Fruit fly (Drosophila melanogaster) whole organism, embryonic: ENCODE results near the gene CG2839.

Experiments used
- Atf3 ChIP-seq: fragments of 200-800 bp; sonication (Bioruptor generic); optimal IDR thresholded peaks from 3 replicates; lab custom pipeline; 2016; ENCODE audit warnings: missing biosample characterization, missing genetic modification characterization
- Awh ChIP-seq: fragments of 200-800 bp; sonication (Bioruptor generic); IDR thresholded peaks from 2 replicates; pipeline ENCODE4, ENCODE4 v1.3.6; 2022; ENCODE audit warnings: missing biosample characterization, missing genetic modification characterization
- B-H2 ChIP-seq: fragments of 200-800 bp; sonication (Bioruptor generic); optimal IDR thresholded peaks from 2 replicates; lab custom pipeline; 2018; ENCODE audit warnings: missing biosample characterization, mild to moderate bottlenecking, missing genetic modification characterization
- Bgb ChIP-seq: fragments of 200-800 bp; sonication (Bioruptor generic); IDR thresholded peaks from 2 replicates; pipeline ENCODE4 v1.3.6; 2022; ENCODE audit warnings: missing biosample characterization, missing genetic modification characterization; ENCODE audit not compliant: partially characterized antibody
- BtbVII ChIP-seq: fragments of 200-800 bp; sonication (Bioruptor generic); optimal IDR thresholded peaks from 3 replicates; lab custom pipeline; 2017; ENCODE audit warnings: missing biosample characterization, mild to moderate bottlenecking, missing genetic modification characterization
- Bteb2 ChIP-seq: fragments of 200-800 bp; sonication (Bioruptor generic); optimal IDR thresholded peaks from 2 replicates; lab custom pipeline; 2016; ENCODE audit warnings: missing biosample characterization, missing genetic modification characterization
- CG11560 ChIP-seq: fragments of 200-800 bp; sonication (Bioruptor generic); IDR thresholded peaks from 3 replicates; pipeline ENCODE4 v1.3.6; 2022; ENCODE audit warnings: missing biosample characterization, missing genetic modification characterization
- CG12769 ChIP-seq: fragments of 200-800 bp; sonication (Bioruptor generic); optimal IDR thresholded peaks from 2 replicates; lab custom pipeline; 2019; ENCODE audit warnings: missing biosample characterization, mild to moderate bottlenecking, missing genetic modification characterization, moderate library complexity
- CG13624 ChIP-seq: fragments of 200-800 bp; sonication (Bioruptor generic); optimal IDR thresholded peaks from 2 replicates; lab custom pipeline; 2016; ENCODE audit warnings: missing biosample characterization, missing genetic modification characterization
- CG14441 ChIP-seq: fragments of 200-800 bp; sonication (Bioruptor generic); IDR thresholded peaks from 2 replicates; pipeline ENCODE4 v1.3.6; 2022; ENCODE audit warnings: missing biosample characterization, missing genetic modification characterization
- CG15011 ChIP-seq: fragments of 200-800 bp; sonication (Bioruptor generic); optimal IDR thresholded peaks from 3 replicates; lab custom pipeline; 2018; ENCODE audit warnings: missing biosample characterization, mild to moderate bottlenecking, missing genetic modification characterization
- CG16779 ChIP-seq: fragments of 200-800 bp; sonication (Bioruptor generic); IDR thresholded peaks from 2 replicates; pipeline ENCODE4 v1.3.6; 2022; ENCODE audit warnings: missing biosample characterization, missing genetic modification characterization
- CG16813 ChIP-seq: fragments of 200-800 bp; sonication (Bioruptor generic); IDR thresholded peaks from 3 replicates; pipeline ENCODE4 v1.3.6; 2022; ENCODE audit warnings: missing biosample characterization, missing genetic modification characterization; ENCODE audit not compliant: partially characterized antibody
- CG17359 ChIP-seq: fragments of 200-800 bp; sonication (Bioruptor generic); optimal IDR thresholded peaks from 3 replicates; lab custom pipeline; 2018; ENCODE audit warnings: missing biosample characterization, mild to moderate bottlenecking, missing genetic modification characterization, moderate library complexity
- CG17568 ChIP-seq: fragments of 200-800 bp; sonication (Bioruptor generic); optimal IDR thresholded peaks from 2 replicates; lab custom pipeline; 2018; ENCODE audit warnings: missing biosample characterization, mild to moderate bottlenecking, missing genetic modification characterization, moderate library complexity
- CG18262 ChIP-seq: fragments of 200-800 bp; optimal IDR thresholded peaks from 3 replicates; lab custom pipeline; 2019; ENCODE audit warnings: missing biosample characterization, mild to moderate bottlenecking, missing genetic modification characterization, moderate library complexity
- CG5180 ChIP-seq: fragments of 200-800 bp; sonication (Bioruptor generic); optimal IDR thresholded peaks from 3 replicates; lab custom pipeline; 2017; ENCODE audit warnings: missing biosample characterization, missing genetic modification characterization, mild to moderate bottlenecking, moderate library complexity, missing genetic modification reagents
- CG6689 ChIP-seq: fragments of 200-800 bp; sonication (Bioruptor generic); IDR thresholded peaks from 2 replicates; pipeline ENCODE4 v1.3.6; 2022; ENCODE audit warnings: missing biosample characterization, missing genetic modification characterization
- CG7963 ChIP-seq: fragments of 200-800 bp; sonication (Bioruptor generic); IDR thresholded peaks from 3 replicates; pipeline ENCODE4 v1.3.6; 2022; ENCODE audit warnings: missing biosample characterization, missing genetic modification characterization; ENCODE audit not compliant: partially characterized antibody
- CG8388 ChIP-seq: fragments of 200-800 bp; sonication (Bioruptor generic); optimal IDR thresholded peaks from 2 replicates; lab custom pipeline; 2019; ENCODE audit warnings: missing biosample characterization, mild to moderate bottlenecking, missing genetic modification characterization, moderate library complexity
- CkIIα-i1 ChIP-seq: fragments of 200-800 bp; sonication (Bioruptor generic); IDR thresholded peaks from 2 replicates; pipeline ENCODE4 v1.3.6; 2022; ENCODE audit warnings: missing biosample characterization, missing genetic modification characterization
- D ChIP-seq, 2 experiments: fragments of 200-800 bp in 1 of 2; fragments of >200 bp in 1 of 2; sonication (Bioruptor generic) in 1 of 2; optimal IDR thresholded peaks; 2 replicates in 1 of 2; 3 replicates in 1 of 2; lab custom pipeline; 2017; ENCODE audit warnings: mild to moderate bottlenecking in 1 of 2, missing biosample characterization in 1 of 2, missing genetic modification characterization in 1 of 2, missing genetic modification reagents in 1 of 2
- Jarid2 ChIP-seq: fragments of 200-800 bp; sonication (Bioruptor generic); optimal IDR thresholded peaks from 3 replicates; lab custom pipeline; 2017; ENCODE audit warnings: mild to moderate bottlenecking, missing biosample characterization, missing genetic modification reagents, missing genetic modification characterization
- Lpt ChIP-seq: fragments of >200 bp; optimal IDR thresholded peaks from 2 replicates; lab custom pipeline; 2018; ENCODE audit warnings: missing biosample characterization, missing genetic modification characterization
- Med ChIP-seq: fragments of 200-800 bp; sonication (Bioruptor generic); peaks from one replicate; lab custom pipeline; 2016; ENCODE audit warnings: missing biosample characterization, missing genetic modification characterization, mild to moderate bottlenecking, inconsistent platforms, moderate library complexity
- Oli ChIP-seq: fragments of 200-800 bp; sonication (Bioruptor generic); optimal IDR thresholded peaks from 2 replicates; lab custom pipeline; 2018; ENCODE audit warnings: missing biosample characterization, mild to moderate bottlenecking, missing genetic modification characterization, moderate library complexity
- PHDP ChIP-seq: fragments of 200-800 bp; sonication (Bioruptor generic); optimal IDR thresholded peaks from 3 replicates; lab custom pipeline; 2018; ENCODE audit warnings: missing biosample characterization, mild to moderate bottlenecking, missing genetic modification characterization, moderate library complexity
- Sry-δ ChIP-seq: fragments of 200-800 bp; sonication (Bioruptor generic); optimal IDR thresholded peaks from 2 replicates; lab custom pipeline; 2016; ENCODE audit warnings: missing biosample characterization, missing genetic modification characterization
- Tbp ChIP-seq: fragments of >200 bp; optimal IDR thresholded peaks from 2 replicates; lab custom pipeline; 2018; ENCODE audit warnings: missing biosample characterization, missing genetic modification characterization
- ap ChIP-seq: fragments of 200-800 bp; sonication (Bioruptor generic); IDR thresholded peaks from 2 replicates; pipeline ENCODE4 v1.3.6; 2022; ENCODE audit warnings: missing biosample characterization, missing genetic modification characterization
- bab2 ChIP-seq: fragments of 200-800 bp; sonication (Bioruptor generic); optimal IDR thresholded peaks from 2 replicates; lab custom pipeline; 2016; ENCODE audit warnings: missing biosample characterization, missing genetic modification characterization
- cato ChIP-seq: fragments of 200-800 bp; sonication (Bioruptor generic); optimal IDR thresholded peaks from 2 replicates; lab custom pipeline; 2016; ENCODE audit warnings: missing biosample characterization, missing genetic modification characterization, borderline replicate concordance
- dimm ChIP-seq: fragments of 200-800 bp; sonication (Bioruptor generic); IDR thresholded peaks from 2 replicates; pipeline ENCODE4 v1.3.6; 2022; ENCODE audit warnings: missing biosample characterization, missing genetic modification characterization
- dysf ChIP-seq: fragments of 200-800 bp; sonication (Bioruptor generic); IDR thresholded peaks from 3 replicates; pipeline ENCODE4 v1.3.6; 2022; ENCODE audit warnings: missing biosample characterization, missing genetic modification characterization
- gem ChIP-seq: fragments of 200-800 bp; sonication (Bioruptor generic); optimal IDR thresholded peaks from 2 replicates; lab custom pipeline; 2019; ENCODE audit warnings: missing biosample characterization, mild to moderate bottlenecking, missing genetic modification characterization, moderate library complexity
- hbn ChIP-seq: fragments of 200-800 bp; sonication (Bioruptor generic); IDR thresholded peaks from 2 replicates; pipeline ENCODE4 v1.3.6; 2022; ENCODE audit warnings: missing biosample characterization, missing genetic modification characterization; ENCODE audit not compliant: partially characterized antibody
- nau ChIP-seq: fragments of 200-800 bp; sonication (Bioruptor generic); optimal IDR thresholded peaks from 3 replicates; lab custom pipeline; 2017; ENCODE audit warnings: missing biosample characterization, mild to moderate bottlenecking, missing genetic modification characterization, missing genetic modification reagents
- otp ChIP-seq: fragments of 200-800 bp; sonication (Bioruptor generic); IDR thresholded peaks from 3 replicates; pipeline ENCODE4, ENCODE4 v1.3.6; 2022; ENCODE audit warnings: missing biosample characterization, missing genetic modification characterization
- pho ChIP-seq: fragments of 200-800 bp; sonication (Bioruptor generic); optimal IDR thresholded peaks from 2 replicates; lab custom pipeline; 2016; ENCODE audit warnings: missing biosample characterization, missing genetic modification characterization
- pros ChIP-seq: fragments of 200-800 bp; sonication (Bioruptor generic); optimal IDR thresholded peaks from 3 replicates; lab custom pipeline; 2019; ENCODE audit warnings: missing biosample characterization, mild to moderate bottlenecking, missing genetic modification characterization, moderate library complexity
- pzg ChIP-seq: fragments of 200-800 bp; sonication (Bioruptor generic); optimal IDR thresholded peaks from 3 replicates; lab custom pipeline; 2018; ENCODE audit warnings: missing biosample characterization, mild to moderate bottlenecking, missing genetic modification characterization, moderate library complexity
- sc ChIP-seq, 3 experiments: fragments of >200 bp in 2 of 3; fragments of 200-800 bp in 1 of 3; sonication (Bioruptor generic) in 1 of 3; optimal IDR thresholded peaks; 2 replicates in 2 of 3; 3 replicates in 1 of 3; lab custom pipeline; 2017; ENCODE audit warnings: mild to moderate bottlenecking in 1 of 3, missing biosample characterization in 1 of 3, missing genetic modification characterization in 1 of 3, missing genetic modification reagents in 1 of 3
- sr ChIP-seq: fragments of 200-800 bp; sonication (Bioruptor generic); IDR thresholded peaks from 3 replicates; pipeline ENCODE4 v1.3.6; 2022; ENCODE audit warnings: missing biosample characterization, missing genetic modification characterization
- ssp ChIP-seq: fragments of 200-800 bp; sonication (Bioruptor generic); IDR thresholded peaks from 2 replicates; pipeline ENCODE4 v1.3.6; 2022; ENCODE audit warnings: missing biosample characterization, missing genetic modification characterization
- tio ChIP-seq: fragments of 200-800 bp; sonication (Bioruptor generic); optimal IDR thresholded peaks from 2 replicates; lab custom pipeline; 2017; ENCODE audit warnings: missing biosample characterization, missing genetic modification characterization, inconsistent platforms
- tna ChIP-seq: fragments of 200-800 bp; sonication (Bioruptor generic); IDR thresholded peaks from 2 replicates; pipeline ENCODE4 v1.3.6; 2022; ENCODE audit warnings: missing biosample characterization, missing genetic modification characterization; ENCODE audit not compliant: partially characterized antibody
- trh ChIP-seq: fragments of 200-800 bp; sonication (Bioruptor generic); optimal IDR thresholded peaks from 2 replicates; lab custom pipeline; 2016; ENCODE audit warnings: missing biosample characterization, missing genetic modification characterization
- wek ChIP-seq: fragments of 200-800 bp; sonication (Bioruptor generic); optimal IDR thresholded peaks from 3 replicates; lab custom pipeline; 2018; ENCODE audit warnings: missing biosample characterization, mild to moderate bottlenecking, missing genetic modification characterization, moderate library complexity
- zen ChIP-seq: fragments of 200-800 bp; sonication (Bioruptor generic); optimal IDR thresholded peaks from 3 replicates; lab custom pipeline; 2018; ENCODE audit warnings: missing biosample characterization, mild to moderate bottlenecking, missing genetic modification characterization, moderate library complexity

The CG2839 gene

dm6 chr2L:602439-602879 is 23.0 kb upstream of the CG2839 start, which contains the start of gene CG13689 (continued):
- TF ChIP-seq ssp (GFP tag; lab: Robert Waterston, UW) (peak; percentile 48), Awh (GFP tag; lab: Robert Waterston, UW) (no peak), pho (GFP tag; lab: Kevin White, UChicago) (no peak), CG16813 (GFP tag; lab: Robert Waterston, UW) (no peak), D (optimal IDR thresholded peaks at IDR 0.05; lab: Kevin White, UChicago) (no peak), D (GFP tag; optimal IDR thresholded peaks at IDR 0.05; lab: Kevin White, UChicago) (no peak), Lpt (GFP tag; lab: Kevin White, UChicago) (no peak), ap (no peak), CG12769 (no peak), nau (GFP tag; lab: Kevin White, UChicago) (no peak), Tbp (GFP tag; lab: Kevin White, UChicago) (no peak), cato (no peak), hbn (GFP tag; lab: Robert Waterston, UW) (no peak), CG6689 (GFP tag; lab: Robert Waterston, UW) (peak; percentile 33; the same call in 1 of the 2 replicates), CG7963 (GFP tag; lab: Robert Waterston, UW) (no peak), trh (no peak), CG16779 (no peak), CG18262 (tag; lab: Kevin White, UChicago) (peak; percentile 53), dimm (no peak), CG11560 (0 out of 3 replicates have a peak, but pooled peaks have one; percentile 11), CkIIα-i1 (GFP tag; lab: Robert Waterston, UW) (no peak), pros (GFP tag; lab: Kevin White, UChicago) (no peak), zen (tag; lab: Kevin White, UChicago) (peak; percentile 22), Bgb (GFP tag; lab: Robert Waterston, UW) (no peak), CG17359 (tag; lab: Kevin White, UChicago) (peak; percentile 56), Med (GFP tag; lab: Kevin White, UChicago) (peak; percentile 92), Oli (no peak), sc (optimal IDR thresholded peaks at IDR 0.05; lab: Kevin White, UChicago) (no peak), sc (GFP tag; optimal IDR thresholded peaks at IDR 0.05; lab: Kevin White, UChicago) (no peak), CG13624 (GFP tag; lab: Kevin White, UChicago) (no peak), CG14441 (GFP tag; lab: Robert Waterston, UW) (0 out of 2 replicates have a peak, but pooled peaks have one; percentile 39), dysf (GFP tag; lab: Robert Waterston, UW) (peak; percentile 71), B-H2 (no peak), Sry-δ (peak; percentile 41), CG15011 (GFP tag; lab: Kevin White, UChicago) (no peak), CG17568 (GFP tag; lab: Kevin White, UChicago) (no peak), Bteb2 (GFP tag; lab: Kevin White, UChicago) (no peak), tio (GFP tag; lab: Kevin White, UChicago) (peak; percentile 50), CG5180 (GFP tag; lab: Kevin White, UChicago) (no peak), sr (GFP tag; lab: Robert Waterston, UW) (no peak), tna (GFP tag; lab: Robert Waterston, UW) (no peak), wek (GFP tag; lab: Kevin White, UChicago) (no peak), Atf3 (GFP tag; lab: Kevin White, UChicago) (no peak), bab2 (peak; percentile 46), gem (tag; lab: Kevin White, UChicago) (peak; percentile 67), otp (GFP tag; lab: Robert Waterston, UW) (0 out of 3 replicates have a peak, but pooled peaks have one; percentile 30), CG8388 (peak; percentile 16), PHDP (tag; lab: Kevin White, UChicago) (no peak), pzg (GFP tag; lab: Kevin White, UChicago) (peak; percentile 32), BtbVII (GFP tag; lab: Kevin White, UChicago) (no peak), Jarid2 (GFP tag; lab: Kevin White, UChicago) (peak; percentile 45)
